Fruit fly (Drosophila melanogaster): ENCODE results near the gene Mi-2.

Gene Mi-2

dm6 chr3L:19914833-19915232 lies 4.8 kb upstream of the Mi-2 start, which contains the start of gene Rpn1 (continued):
- no peak for TF ChIP-seq zfh2 (GFP tag; optimal IDR thresholded peaks at IDR 0.05)
- TF ChIP-seq chm (GFP tag; IDR thresholded peaks at IDR 0.05), result no peak
- TF ChIP-seq Bdp1 (GFP tag; optimal IDR thresholded peaks at IDR 0.05), result no peak
- TF ChIP-seq CG12236 (GFP tag; optimal IDR thresholded peaks at IDR 0.05), result no peak
- TF ChIP-seq gcm2 (GFP tag; optimal IDR thresholded peaks at IDR 0.05), result no peak
- no peak for TF ChIP-seq ind (GFP tag; optimal IDR thresholded peaks at IDR 0.05)
- TF ChIP-seq fd96Cb (tag; optimal IDR thresholded peaks at IDR 0.05), result no peak
- no peak for TF ChIP-seq lola (GFP tag; optimal IDR thresholded peaks at IDR 0.05)
- TF ChIP-seq CG10654 (GFP tag; optimal IDR thresholded peaks at IDR 0.05), result no peak
- no peak for TF ChIP-seq peb (GFP tag; IDR thresholded peaks at IDR 0.05)
- no peak for TF ChIP-seq Deaf1 (tag; optimal IDR thresholded peaks at IDR 0.05)
- no peak for TF ChIP-seq CG10366 (GFP tag; IDR thresholded peaks at IDR 0.05)
- TF ChIP-seq CG1529 (GFP tag; optimal IDR thresholded peaks at IDR 0.05), result no peak
- TF ChIP-seq CG13775 (GFP tag; optimal IDR thresholded peaks at IDR 0.05), result peak; percentile 4
- peak; percentile 84 for TF ChIP-seq Dref (GFP tag; IDR thresholded peaks at IDR 0.05)
- TF ChIP-seq CG14860 (GFP tag; IDR thresholded peaks at IDR 0.05; ENCODE audit: partially characterized antibody), result no peak
- peak; percentile 60 for TF ChIP-seq Rfx (GFP tag; IDR thresholded peaks at IDR 0.05)
- no peak for TF ChIP-seq CG9215 (GFP tag; IDR thresholded peaks at IDR 0.05)
- TF ChIP-seq CG13287 (GFP tag; IDR thresholded peaks at IDR 0.05; ENCODE audit: partially characterized antibody), result peak; percentile 68
- TF ChIP-seq Lpt (GFP tag; optimal IDR thresholded peaks at IDR 0.05), result no peak
- no peak for TF ChIP-seq slp2 (GFP tag; optimal IDR thresholded peaks at IDR 0.05)
- TF ChIP-seq CkIIα-i1 (GFP tag; IDR thresholded peaks at IDR 0.05), result no peak
- no peak for TF ChIP-seq CG4424 (GFP tag; optimal IDR thresholded peaks at IDR 0.05)
- TF ChIP-seq Spps (tag; optimal IDR thresholded peaks at IDR 0.05), result no peak
- no peak for TF ChIP-seq CG17361 (GFP tag; IDR thresholded peaks at IDR 0.05)
- no peak for TF ChIP-seq yki (optimal IDR thresholded peaks at IDR 0.05)
- TF ChIP-seq CG11560 (tag; IDR thresholded peaks at IDR 0.05), result no peak
- peak; percentile 52 for TF ChIP-seq CG2120 (GFP tag; optimal IDR thresholded peaks at IDR 0.05)
- no peak for TF ChIP-seq CG34422 (GFP tag; IDR thresholded peaks at IDR 0.05)
- no peak for TF ChIP-seq CG4730 (GFP tag; IDR thresholded peaks at IDR 0.05)
- TF ChIP-seq ATbp (GFP tag; optimal IDR thresholded peaks at IDR 0.05), result no peak
- TF ChIP-seq CG9797 (GFP tag; optimal IDR thresholded peaks at IDR 0.05), result peak; percentile 86
- no peak for TF ChIP-seq Trl (optimal IDR thresholded peaks at IDR 0.05)
- TF ChIP-seq Trl (GFP tag; optimal IDR thresholded peaks at IDR 0.05), result no peak
- TF ChIP-seq CG2116 (GFP tag; optimal IDR thresholded peaks at IDR 0.05), result peak; percentile 77
- TF ChIP-seq Nf-YA (GFP tag; IDR thresholded peaks at IDR 0.05), result no peak
- no peak for TF ChIP-seq CG14441 (GFP tag; IDR thresholded peaks at IDR 0.05)
- no peak for TF ChIP-seq Xrp1 (GFP tag; IDR thresholded peaks at IDR 0.05)
- peak; percentile 30 for TF ChIP-seq sens (GFP tag)
- TF ChIP-seq pros (GFP tag; optimal IDR thresholded peaks at IDR 0.05), result no peak
- no peak for TF ChIP-seq grn (GFP tag; optimal IDR thresholded peaks at IDR 0.05)
- no peak for TF ChIP-seq CG5245 (GFP tag; optimal IDR thresholded peaks at IDR 0.05)
- TF ChIP-seq mirr (GFP tag; optimal IDR thresholded peaks at IDR 0.05), result no peak
- no peak for TF ChIP-seq dimm (GFP tag; IDR thresholded peaks at IDR 0.05)
- no peak for TF ChIP-seq CG12299 (tag; optimal IDR thresholded peaks at IDR 0.05)
- TF ChIP-seq sc (optimal IDR thresholded peaks at IDR 0.05), result no peak
- TF ChIP-seq sc (GFP tag; optimal IDR thresholded peaks at IDR 0.05), result no peak
- no peak for TF ChIP-seq CG16779 (GFP tag; IDR thresholded peaks at IDR 0.05)
- no peak for TF ChIP-seq CG11456 (GFP tag; IDR thresholded peaks at IDR 0.05)
- no peak for TF ChIP-seq CG31365 (tag; optimal IDR thresholded peaks at IDR 0.05)
- TF ChIP-seq ase (GFP tag; IDR thresholded peaks at IDR 0.05), result no peak
- TF ChIP-seq Rx (GFP tag; IDR thresholded peaks at IDR 0.05), result no peak
- peak; percentile 14; the same call in 1 of the 2 replicates for TF ChIP-seq slbo (GFP tag; IDR thresholded peaks at IDR 0.05)
- no peak for TF ChIP-seq fd3F (GFP tag; optimal IDR thresholded peaks at IDR 0.05)
- no peak for TF ChIP-seq CG1792 (GFP tag; optimal IDR thresholded peaks at IDR 0.05)

All from whole organism, embryonic.